Worm (Caenorhabditis elegans) whole organism, L3 larva: ENCODE data around the gene mrpl-12.

ENCODE experiments used
- fos-1 ChIP-seq: fragments of 150-350 bp; optimal IDR thresholded peaks from 2 replicates; lab custom pipeline; 2014; ENCODE audit warnings: missing biosample characterization, missing genetic modification characterization
- hmg-11 ChIP-seq: sonication (generic microtip); optimal IDR thresholded peaks from 2 replicates; lab custom pipeline; 2016; ENCODE audit warnings: missing genetic modification characterization, missing compliant biosample characterization
- jun-1 ChIP-seq: fragments of 150-350 bp; optimal IDR thresholded peaks from 2 replicates; lab custom pipeline; 2014; ENCODE audit warnings: missing biosample characterization, missing genetic modification reagents, missing genetic modification characterization
- nhr-12 ChIP-seq: fragments of 150-350 bp; optimal IDR thresholded peaks from 2 replicates; lab custom pipeline; 2014; ENCODE audit warnings: missing biosample characterization, missing genetic modification characterization
- nhr-23 ChIP-seq: fragments of 150-350 bp; optimal IDR thresholded peaks from 2 replicates; lab custom pipeline; 2014; ENCODE audit warnings: missing biosample characterization, missing genetic modification reagents, missing genetic modification characterization
- nhr-237 ChIP-seq: fragments of 150-350 bp; optimal IDR thresholded peaks from 2 replicates; lab custom pipeline; 2014; ENCODE audit warnings: missing biosample characterization, missing genetic modification characterization
- nhr-76 ChIP-seq: fragments of 150-350 bp; sonication (generic microtip); optimal IDR thresholded peaks from 5 replicates; lab custom pipeline; 2014; ENCODE audit warnings: missing biosample characterization, missing genetic modification characterization
- pqm-1 ChIP-seq: fragments of 150-350 bp; optimal IDR thresholded peaks from 2 replicates; lab custom pipeline; 2017; ENCODE audit warnings: missing biosample characterization, missing genetic modification characterization, inconsistent platforms
- snpc-4 ChIP-seq: fragments of 150-350 bp; optimal IDR thresholded peaks from 2 replicates; lab custom pipeline; 2014; ENCODE audit warnings: missing biosample characterization, missing genetic modification characterization
- unc-62 ChIP-seq: fragments of 150-350 bp; sonication (generic microtip); optimal IDR thresholded peaks from 4 replicates; lab custom pipeline; 2014; ENCODE audit warnings: missing biosample characterization, missing genetic modification reagents, missing genetic modification characterization

DNA sequence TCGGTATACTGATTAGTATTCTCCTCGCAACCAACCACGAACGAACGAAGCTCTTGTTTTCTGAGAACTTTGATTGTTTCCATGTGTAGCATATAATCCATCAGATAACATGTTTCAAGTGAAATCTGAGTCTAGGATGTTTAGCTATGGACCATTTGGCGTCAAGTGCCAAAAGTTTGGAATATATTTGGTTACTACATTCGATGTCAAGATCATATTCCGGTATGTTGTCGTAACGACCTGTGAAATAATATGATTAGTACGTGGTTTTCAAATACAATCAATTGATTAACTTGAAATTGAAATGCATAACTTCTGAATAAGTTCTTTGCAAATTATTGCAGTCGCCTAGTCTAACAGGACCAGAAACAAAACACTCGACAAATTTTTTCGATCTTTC lies 16.5 kb upstream of the mrpl-12 start, which contains the start of gene Y39A1A.17:
- no peak for TF ChIP-seq nhr-12
- TF ChIP-seq hmg-11: no peak
- no peak for TF ChIP-seq fos-1
- TF ChIP-seq nhr-76 (tag; lab: Kevin White, UChicago): no peak
- no peak for TF ChIP-seq snpc-4 (tag; lab: Kevin White, UChicago)
- no peak for TF ChIP-seq nhr-237 (tag; lab: Kevin White, UChicago)
- TF ChIP-seq unc-62: no peak
- no peak for TF ChIP-seq jun-1 (tag; lab: Kevin White, UChicago)
- no peak for TF ChIP-seq pqm-1 (tag; lab: Kevin White, UChicago)
- TF ChIP-seq nhr-23 (tag; lab: Kevin White, UChicago): no peak
